Worm (Caenorhabditis elegans) whole organism, L4 larva: ENCODE measurements around the gene srg-66.
A peak's percentile ranks its signal among the peaks of the same experiment; 100 is the strongest.

Experiments
- D1046.2 ChIP-seq: fragments of 200-800 bp; sonication (Bioruptor generic); IDR thresholded peaks from 2 replicates; pipeline ENCODE4 v1.3.6; 2022; ENCODE audit warnings: missing genetic modification characterization, missing compliant biosample characterization
- F10B5.3 ChIP-seq: sonication (generic microtip); optimal IDR thresholded peaks from 2 replicates; lab custom pipeline; 2016; ENCODE audit warnings: mild to moderate bottlenecking, missing genetic modification characterization, missing compliant biosample characterization
- F44E2.7 ChIP-seq: fragments of 200-800 bp; sonication (Bioruptor generic); IDR thresholded peaks from 2 replicates; pipeline ENCODE4 v2.1.2; 2022; ENCODE audit warnings: missing genetic modification characterization, missing compliant biosample characterization
- F49E8.2 ChIP-seq: sonication (generic microtip); optimal IDR thresholded peaks from 2 replicates; lab custom pipeline; 2016; ENCODE audit warnings: missing compliant biosample characterization, mild to moderate bottlenecking, missing genetic modification characterization, borderline replicate concordance
- T26A8.4 ChIP-seq: fragments of 200-800 bp; sonication (Bioruptor generic); IDR thresholded peaks from 2 replicates; pipeline ENCODE4 v1.3.6; 2022; ENCODE audit warnings: missing genetic modification characterization, missing compliant biosample characterization
- Y105C5A.15 ChIP-seq: fragments of 200-800 bp; sonication (Bioruptor generic); IDR thresholded peaks from 2 replicates; pipeline ENCODE4 v1.3.6; 2022; ENCODE audit warnings: missing genetic modification characterization, missing compliant biosample characterization
- ZK337.2 ChIP-seq: fragments of 200-800 bp; sonication (Bioruptor generic); IDR thresholded peaks from 2 replicates; pipeline ENCODE4 v1.3.6; 2022; ENCODE audit warnings: missing genetic modification reagents, missing genetic modification characterization, missing compliant biosample characterization
- aha-1 ChIP-seq: fragments of 150-350 bp; peaks from one replicate; lab custom pipeline; 2014; ENCODE audit warnings: missing biosample characterization, missing genetic modification characterization
- arid-1 ChIP-seq: fragments of 200-800 bp; sonication (Bioruptor generic); conservative IDR thresholded peaks from 2 replicates; pipeline ENCODE4 v1.3.6; 2022; ENCODE audit warnings: missing genetic modification reagents, missing genetic modification characterization, missing compliant biosample characterization
- ceh-28 ChIP-seq: fragments of 150-350 bp; optimal IDR thresholded peaks from 2 replicates; lab custom pipeline; 2014; ENCODE audit warnings: missing biosample characterization, missing genetic modification reagents, missing genetic modification characterization
- ceh-32 ChIP-seq: sonication (generic microtip); optimal IDR thresholded peaks from 2 replicates; lab custom pipeline; 2016; ENCODE audit warnings: mild to moderate bottlenecking, missing genetic modification characterization, missing compliant biosample characterization; ENCODE audit not compliant: poor library complexity
- ceh-44 ChIP-seq: fragments of 200-800 bp; sonication (Bioruptor generic); IDR thresholded peaks from 2 replicates; pipeline ENCODE4 v1.3.6; 2022; ENCODE audit warnings: missing genetic modification reagents, missing genetic modification characterization, missing compliant biosample characterization
- ceh-62 ChIP-seq: sonication (generic microtip); optimal IDR thresholded peaks from 2 replicates; lab custom pipeline; 2017; ENCODE audit warnings: missing biosample characterization, missing genetic modification characterization
- ceh-82 ChIP-seq: sonication (generic microtip); optimal IDR thresholded peaks from 2 replicates; lab custom pipeline; 2017; ENCODE audit warnings: missing biosample characterization, missing genetic modification characterization
- ces-1 ChIP-seq: fragments of 150-350 bp; sonication (generic microtip); optimal IDR thresholded peaks from 4 replicates; lab custom pipeline; 2014; ENCODE audit warnings: missing biosample characterization, missing genetic modification reagents, missing genetic modification characterization
- cey-2 ChIP-seq: sonication (generic microtip); optimal IDR thresholded peaks from 3 replicates; lab custom pipeline; 2017; ENCODE audit warnings: missing genetic modification characterization, mild to moderate bottlenecking, missing compliant biosample characterization, antibody characterized with exemption, borderline replicate concordance; ENCODE audit not compliant: insufficient read depth
- ctbp-1 ChIP-seq: fragments of 200-800 bp; sonication (Bioruptor generic); IDR thresholded peaks from 2 replicates; pipeline ENCODE4 v1.3.6; 2022; ENCODE audit warnings: missing genetic modification reagents, missing genetic modification characterization, missing compliant biosample characterization
- daf-12 ChIP-seq: fragments of 150-350 bp; optimal IDR thresholded peaks from 2 replicates; lab custom pipeline; 2014; ENCODE audit warnings: missing biosample characterization, missing genetic modification reagents, missing genetic modification characterization
- duxl-1 ChIP-seq: sonication (generic microtip); optimal IDR thresholded peaks from 2 replicates; lab custom pipeline; 2016; ENCODE audit warnings: mild to moderate bottlenecking, missing genetic modification characterization, moderate library complexity, missing compliant biosample characterization; ENCODE audit not compliant: poor library complexity
- dve-1 ChIP-seq: sonication (generic microtip); optimal IDR thresholded peaks from 2 replicates; lab custom pipeline; 2017; ENCODE audit warnings: antibody characterized with exemption, mild to moderate bottlenecking, missing genetic modification characterization, missing compliant biosample characterization; ENCODE audit not compliant: insufficient read depth
- egl-27 ChIP-seq: sonication (generic microtip); optimal IDR thresholded peaks from 3 replicates; lab custom pipeline; 2017; ENCODE audit warnings: missing biosample characterization, missing genetic modification reagents, missing genetic modification characterization
- fos-1 ChIP-seq: fragments of 150-350 bp; optimal IDR thresholded peaks from 2 replicates; lab custom pipeline; 2014; ENCODE audit warnings: missing biosample characterization, missing genetic modification characterization
- hif-1 ChIP-seq, 2 experiments: sonication (generic microtip); optimal IDR thresholded peaks; 2 replicates each; lab custom pipeline; 2016 to 2017; ENCODE audit warnings: missing compliant biosample characterization in 2 of 2, missing genetic modification characterization in 2 of 2, missing genetic modification reagents in 2 of 2, missing genotype in 2 of 2, mild to moderate bottlenecking in 1 of 2
- hlh-11 ChIP-seq: fragments of 200-800 bp; sonication (Bioruptor generic); optimal IDR thresholded peaks from 2 replicates; lab custom pipeline; 2018; ENCODE audit warnings: mild to moderate bottlenecking, missing genetic modification characterization, missing compliant biosample characterization
- hlh-30 ChIP-seq: sonication (generic microtip); optimal IDR thresholded peaks from 2 replicates; lab custom pipeline; 2017; ENCODE audit warnings: antibody characterized with exemption, mild to moderate bottlenecking, missing genetic modification characterization, missing compliant biosample characterization; ENCODE audit not compliant: insufficient read depth
- lin-13 ChIP-seq: fragments of 150-350 bp; optimal IDR thresholded peaks from 2 replicates; lab custom pipeline; 2014; ENCODE audit warnings: missing biosample characterization, missing genetic modification reagents, missing genetic modification characterization
- lin-39 ChIP-seq: fragments of 150-350 bp; optimal IDR thresholded peaks from 2 replicates; lab custom pipeline; 2014; ENCODE audit warnings: missing biosample characterization, missing genetic modification reagents, missing genetic modification characterization
- mdt-29 ChIP-seq: fragments of 200-800 bp; sonication (Bioruptor generic); IDR thresholded peaks from 2 replicates; pipeline ENCODE4 v1.3.6; 2022; ENCODE audit warnings: missing genetic modification reagents, missing genetic modification characterization, missing compliant biosample characterization
- mep-1 ChIP-seq: fragments of 150-350 bp; sonication (generic microtip); optimal IDR thresholded peaks from 3 replicates; lab custom pipeline; 2014; ENCODE audit warnings: missing biosample characterization, missing genetic modification characterization
- mxl-3 ChIP-seq: fragments of 200-800 bp; sonication (Bioruptor generic); optimal IDR thresholded peaks from 2 replicates; lab custom pipeline; 2018; ENCODE audit warnings: mild to moderate bottlenecking, missing genetic modification characterization, missing compliant biosample characterization
- nhr-10 ChIP-seq: fragments of 150-350 bp; optimal IDR thresholded peaks from 2 replicates; lab custom pipeline; 2014; ENCODE audit warnings: missing biosample characterization, missing genetic modification characterization
- nhr-102 ChIP-seq: sonication (generic microtip); optimal IDR thresholded peaks from 2 replicates; lab custom pipeline; 2016; ENCODE audit warnings: mild to moderate bottlenecking, missing genetic modification characterization, moderate library complexity, missing compliant biosample characterization
- nhr-41 ChIP-seq: fragments of 200-800 bp; sonication (Bioruptor generic); IDR thresholded peaks from 2 replicates; pipeline ENCODE4 v1.3.6; 2022; ENCODE audit warnings: missing genetic modification reagents, missing genetic modification characterization, missing compliant biosample characterization
- nhr-42 ChIP-seq: fragments of 200-800 bp; sonication (Bioruptor generic); IDR thresholded peaks from 2 replicates; pipeline ENCODE4 v1.3.6; 2022; ENCODE audit warnings: missing genetic modification characterization, missing compliant biosample characterization
- nhr-6 ChIP-seq: fragments of 150-350 bp; optimal IDR thresholded peaks from 2 replicates; lab custom pipeline; 2014; ENCODE audit warnings: missing biosample characterization, missing genetic modification characterization
- nhr-76 ChIP-seq: fragments of 150-350 bp; optimal IDR thresholded peaks from 2 replicates; lab custom pipeline; 2014; ENCODE audit warnings: missing biosample characterization, missing genetic modification characterization
- nhr-77 ChIP-seq: fragments of 150-350 bp; optimal IDR thresholded peaks from 2 replicates; lab custom pipeline; 2014; ENCODE audit warnings: missing biosample characterization, missing genetic modification characterization
- pha-4 ChIP-seq, 2 experiments: fragments of 150-350 bp in 1 of 2; fragments of 200-800 bp in 1 of 2; sonication (Bioruptor generic) in 1 of 2; IDR thresholded peaks in 1 of 2; optimal IDR thresholded peaks in 1 of 2; 2 replicates each; pipeline versions ENCODE4 v1.3.6 to Lab custom; 2014 to 2022; ENCODE audit warnings: missing genetic modification characterization in 2 of 2, missing genetic modification reagents in 2 of 2, missing biosample characterization in 1 of 2, missing compliant biosample characterization in 1 of 2
- saeg-2 ChIP-seq: fragments of 200-800 bp; sonication (Bioruptor generic); IDR thresholded peaks from 2 replicates; pipeline ENCODE4 v1.3.6; 2022; ENCODE audit warnings: missing genetic modification reagents, missing genetic modification characterization, missing compliant biosample characterization
- sdz-12 ChIP-seq: fragments of 200-800 bp; sonication (Bioruptor generic); optimal IDR thresholded peaks from 2 replicates; lab custom pipeline; 2018; ENCODE audit warnings: mild to moderate bottlenecking, missing genetic modification characterization, missing compliant biosample characterization
- snpc-1.2 ChIP-seq: fragments of 200-800 bp; sonication (Bioruptor generic); IDR thresholded peaks from 2 replicates; pipeline ENCODE4 v1.3.6; 2022; ENCODE audit warnings: missing genetic modification reagents, missing genetic modification characterization, missing compliant biosample characterization
- snpc-4 ChIP-seq: fragments of 150-350 bp; optimal IDR thresholded peaks from 2 replicates; lab custom pipeline; 2014; ENCODE audit warnings: missing biosample characterization, missing genetic modification characterization
- tag-97 ChIP-seq: fragments of 200-800 bp; sonication (Bioruptor generic); IDR thresholded peaks from 2 replicates; pipeline ENCODE4 v1.3.6; 2022; ENCODE audit warnings: missing genetic modification characterization, missing compliant biosample characterization
- unc-39 ChIP-seq: sonication (generic microtip); optimal IDR thresholded peaks from 2 replicates; lab custom pipeline; 2017; ENCODE audit warnings: missing biosample characterization, missing genetic modification characterization
- unc-62 ChIP-seq, 3 experiments: fragments of 150-350 bp in 1 of 3; sonication (generic microtip); optimal IDR thresholded peaks in 2 of 3; peaks in 1 of 3; 1 replicate in 1 of 3; 2 replicates in 2 of 3; lab custom pipeline; 2014 to 2017; ENCODE audit warnings: missing biosample characterization in 3 of 3, missing genetic modification characterization in 3 of 3, missing genetic modification reagents in 3 of 3, missing genotype in 1 of 3
- zag-1 ChIP-seq: fragments of 150-350 bp; optimal IDR thresholded peaks from 2 replicates; lab custom pipeline; 2014; ENCODE audit warnings: missing biosample characterization, missing genetic modification characterization
- zfp-2 ChIP-seq: sonication (generic microtip); optimal IDR thresholded peaks from 2 replicates; lab custom pipeline; 2016; ENCODE audit warnings: mild to moderate bottlenecking, missing genetic modification characterization, missing compliant biosample characterization
- zip-2 ChIP-seq: fragments of 150-350 bp; optimal IDR thresholded peaks from 2 replicates; lab custom pipeline; 2014; ENCODE audit warnings: missing biosample characterization, missing genetic modification characterization
- ztf-11 ChIP-seq: fragments of 150-350 bp; optimal IDR thresholded peaks from 2 replicates; lab custom pipeline; 2014; ENCODE audit warnings: missing biosample characterization, missing genetic modification characterization

The srg-66 gene

DNA sequence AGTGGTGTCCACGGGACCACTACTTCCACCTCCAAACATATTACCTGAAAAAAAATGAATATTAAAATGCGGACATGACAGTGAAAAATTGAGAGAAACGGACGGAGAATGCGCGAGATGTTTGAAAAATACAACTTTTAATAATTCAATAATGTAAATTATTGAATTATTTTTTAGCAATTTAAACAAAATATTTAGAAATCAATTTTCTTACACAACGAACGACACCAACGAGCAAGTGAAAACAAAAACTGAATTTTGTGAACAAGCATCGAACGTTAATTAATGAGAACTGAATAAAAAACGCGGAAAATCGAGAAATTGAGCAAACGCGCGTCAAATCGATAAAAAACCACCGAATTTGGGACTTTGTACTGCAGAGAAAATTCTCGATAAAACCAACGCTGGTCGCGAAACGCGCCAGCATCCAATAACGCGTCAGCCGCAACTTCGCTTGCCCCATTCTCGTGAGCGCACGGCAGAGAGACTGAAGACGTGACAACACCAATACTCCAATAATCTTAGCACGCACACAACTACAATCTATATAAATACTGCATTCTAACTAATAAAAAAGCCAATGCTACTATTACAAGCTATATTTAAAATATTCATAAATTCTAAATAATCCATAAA is 22.7 kb upstream of the srg-66 start, which contains the start of the genes dnj-19 and nhr-47 (continued):
- TF ChIP-seq unc-62 (GFP tag; optimal IDR thresholded peaks at IDR 0.05 in 1 of 2; lab: Kevin White, UChicago) (peak in 1 of 2 experiments; percentile 98), unc-62 (tag; optimal IDR thresholded peaks at IDR 0.05; lab: Kevin White, UChicago) (no peak), F10B5.3 (tag; lab: Kevin White, UChicago) (peak; percentile 75), nhr-76 (no peak), unc-39 (tag; lab: Kevin White, UChicago) (no peak), ceh-44 (GFP tag; lab: Robert Waterston, UW) (no peak), T26A8.4 (GFP tag; lab: Robert Waterston, UW) (peak; percentile 96), fos-1 (no peak), hlh-11 (tag; lab: Kevin White, UChicago) (peak; percentile 93), ces-1 (no peak), hlh-30 (tag; lab: Kevin White, UChicago) (peak; percentile 83), dve-1 (tag; lab: Kevin White, UChicago) (peak; percentile 96), arid-1 (GFP tag; lab: Robert Waterston, UW) (peak; percentile 81), nhr-77 (peak; percentile 76), saeg-2 (peak; percentile 83), ceh-28 (tag; lab: Kevin White, UChicago) (no peak), nhr-42 (GFP tag; lab: Robert Waterston, UW) (peak; percentile 91), zip-2 (tag; lab: Kevin White, UChicago) (peak; percentile 56), ceh-62 (tag; lab: Kevin White, UChicago) (no peak), D1046.2 (GFP tag; lab: Robert Waterston, UW) (no peak), mxl-3 (GFP tag; lab: Kevin White, UChicago) (peak; percentile 79), duxl-1 (tag; lab: Kevin White, UChicago) (peak; percentile 82), tag-97 (GFP tag; lab: Robert Waterston, UW) (no peak), mep-1 (tag; lab: Kevin White, UChicago) (peak; percentile 92), ZK337.2 (GFP tag; lab: Robert Waterston, UW) (no peak), sdz-12 (GFP tag; lab: Kevin White, UChicago) (no peak), ceh-32 (no peak), pha-4 (GFP tag; IDR thresholded peaks at IDR 0.05; lab: Robert Waterston, UW) (peak; percentile 84), pha-4 (tag; optimal IDR thresholded peaks at IDR 0.05; lab: Kevin White, UChicago) (no peak), egl-27 (tag; lab: Kevin White, UChicago) (no peak), ztf-11 (no peak), mdt-29 (GFP tag; lab: Robert Waterston, UW) (peak; percentile 75), nhr-10 (tag; lab: Kevin White, UChicago) (no peak), snpc-1.2 (GFP tag; lab: Robert Waterston, UW) (peak; percentile 50; the same call in 1 of the 2 replicates), nhr-41 (GFP tag; lab: Robert Waterston, UW) (no peak), hif-1 (tag; optimal IDR thresholded peaks at IDR 0.05; lab: Kevin White, UChicago) (peak; percentile 71 to 91), F44E2.7 (GFP tag; lab: Robert Waterston, UW) (no peak), F49E8.2 (tag; lab: Kevin White, UChicago) (peak; percentile 48), nhr-102 (tag; lab: Kevin White, UChicago) (peak; percentile 95), daf-12 (tag; lab: Kevin White, UChicago) (no peak), Y105C5A.15 (GFP tag; lab: Robert Waterston, UW) (no peak), ctbp-1 (GFP tag; lab: Robert Waterston, UW) (peak; percentile 93), aha-1 (tag; lab: Kevin White, UChicago) (peak; percentile 99), lin-39 (tag; lab: Kevin White, UChicago) (no peak), lin-13 (GFP tag; lab: Kevin White, UChicago) (peak; percentile 89), cey-2 (tag; lab: Kevin White, UChicago) (no peak), nhr-6 (tag; lab: Kevin White, UChicago) (peak; percentile 52), zfp-2 (tag; lab: Kevin White, UChicago) (peak; percentile 18), snpc-4 (no peak), zag-1 (tag; lab: Kevin White, UChicago) (no peak), ceh-82 (no peak)
